Fruit fly (Drosophila melanogaster): ENCODE measurements around the gene CG31407.
A peak's percentile ranks its signal among the peaks of the same experiment; 100 is the strongest.

CG31407 gene

DNA sequence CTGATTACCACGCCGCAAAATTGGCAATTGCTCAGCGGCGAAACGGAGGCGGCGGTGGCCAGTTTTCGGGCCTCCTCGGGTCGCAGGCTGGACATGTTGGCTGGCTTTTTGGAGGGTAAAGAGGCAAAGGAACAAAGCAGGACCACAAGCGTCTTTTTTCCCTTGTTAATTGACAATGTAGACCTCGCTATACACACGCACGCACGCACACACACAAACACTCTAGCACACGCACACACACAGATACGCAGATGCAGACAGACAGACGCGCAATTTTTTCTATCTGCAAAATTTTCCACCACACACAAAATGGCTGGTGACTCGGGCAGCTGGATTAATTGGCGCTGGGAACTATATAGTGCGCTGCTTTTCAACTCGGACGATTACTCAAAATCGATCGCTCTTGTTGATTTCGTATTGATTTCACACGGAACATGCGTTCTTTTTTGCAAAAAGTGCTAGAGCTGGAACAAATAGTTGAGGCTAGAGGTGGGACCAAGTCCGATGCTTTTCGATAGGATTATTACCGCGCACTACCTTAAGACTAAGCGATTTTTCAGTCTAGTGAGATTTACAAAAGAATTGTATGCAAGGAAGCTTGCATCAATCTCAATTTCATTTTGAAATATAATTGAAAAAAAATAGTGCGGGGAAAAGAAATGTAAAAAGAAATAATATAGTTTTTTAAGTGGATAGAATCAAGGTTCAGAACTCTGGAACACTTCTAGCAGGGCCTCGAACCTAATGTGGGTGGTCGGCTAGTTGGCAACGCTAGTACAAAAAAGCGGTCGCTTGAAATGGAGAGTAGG lies 39.2 kb downstream of the CG31407 start, which contains the start of gene Art4 (continued):
- TF ChIP-seq Hr38 (GFP tag; optimal IDR thresholded peaks at IDR 0.05) (no peak), salr (GFP tag; optimal IDR thresholded peaks at IDR 0.05) (no peak), Ets96B (tag; optimal IDR thresholded peaks at IDR 0.05) (peak; percentile 7), fkh (GFP tag; optimal IDR thresholded peaks at IDR 0.05) (peak; percentile 46), OdsH (GFP tag; optimal IDR thresholded peaks at IDR 0.05) (no peak), CG4318 (GFP tag; optimal IDR thresholded peaks at IDR 0.05) (no peak), CG6808 (GFP tag; optimal IDR thresholded peaks at IDR 0.05) (peak; percentile 24), CG9139 (GFP tag; optimal IDR thresholded peaks at IDR 0.05) (no peak), CG7368 (GFP tag; optimal IDR thresholded peaks at IDR 0.05) (no peak), Sox14 (GFP tag; optimal IDR thresholded peaks at IDR 0.05) (peak; percentile 26), svp (GFP tag) (no peak), Eip78C (GFP tag) (no peak), CG11762 (GFP tag; optimal IDR thresholded peaks at IDR 0.05; ENCODE audit: insufficient read depth) (no peak), vri (GFP tag; optimal IDR thresholded peaks at IDR 0.05) (peak; percentile 18), ss (GFP tag; optimal IDR thresholded peaks at IDR 0.05) (peak in 1 of 2 experiments; percentile 41), CG10631 (GFP tag; optimal IDR thresholded peaks at IDR 0.05) (peak; percentile 49), Lpt (GFP tag; optimal IDR thresholded peaks at IDR 0.05) (no peak), Hr4 (GFP tag; optimal IDR thresholded peaks at IDR 0.05) (no peak), CG8319 (GFP tag; optimal IDR thresholded peaks at IDR 0.05) (no peak), fd85E (GFP tag; optimal IDR thresholded peaks at IDR 0.05) (no peak), CG6163 (GFP tag; IDR thresholded peaks at IDR 0.05) (0 out of 3 replicates have a peak, but pooled peaks have one; percentile 21), Eip75B (GFP tag; optimal IDR thresholded peaks at IDR 0.05) (no peak), CG6792 (GFP tag; optimal IDR thresholded peaks at IDR 0.05) (no peak), acj6 (GFP tag; optimal IDR thresholded peaks at IDR 0.05) (peak; percentile 20), lz (GFP tag; optimal IDR thresholded peaks at IDR 0.05) (peak; percentile 14), Sox102F (GFP tag; optimal IDR thresholded peaks at IDR 0.05) (no peak), Met (GFP tag; optimal IDR thresholded peaks at IDR 0.05) (peak; percentile 12), topi (GFP tag; optimal IDR thresholded peaks at IDR 0.05) (no peak), Blimp-1 (GFP tag; optimal IDR thresholded peaks at IDR 0.05) (peak; percentile 72), fd59A (GFP tag; optimal IDR thresholded peaks at IDR 0.05) (no peak), CG6276 (GFP tag; optimal IDR thresholded peaks at IDR 0.05) (no peak), achi (GFP tag; optimal IDR thresholded peaks at IDR 0.05) (no peak), CG11294 (GFP tag; IDR thresholded peaks at IDR 0.05) (no peak), CG6854 (GFP tag; optimal IDR thresholded peaks at IDR 0.05) (no peak), eg (GFP tag; IDR thresholded peaks at IDR 0.05) (0 out of 3 replicates have a peak, but pooled peaks have one; percentile 10), esn (GFP tag; optimal IDR thresholded peaks at IDR 0.05) (peak; percentile 53), dac (GFP tag; optimal IDR thresholded peaks at IDR 0.05) (no peak), CG11902 (GFP tag; optimal IDR thresholded peaks at IDR 0.05) (no peak), Ets21C (GFP tag; optimal IDR thresholded peaks at IDR 0.05) (peak; percentile 13)

DNA sequence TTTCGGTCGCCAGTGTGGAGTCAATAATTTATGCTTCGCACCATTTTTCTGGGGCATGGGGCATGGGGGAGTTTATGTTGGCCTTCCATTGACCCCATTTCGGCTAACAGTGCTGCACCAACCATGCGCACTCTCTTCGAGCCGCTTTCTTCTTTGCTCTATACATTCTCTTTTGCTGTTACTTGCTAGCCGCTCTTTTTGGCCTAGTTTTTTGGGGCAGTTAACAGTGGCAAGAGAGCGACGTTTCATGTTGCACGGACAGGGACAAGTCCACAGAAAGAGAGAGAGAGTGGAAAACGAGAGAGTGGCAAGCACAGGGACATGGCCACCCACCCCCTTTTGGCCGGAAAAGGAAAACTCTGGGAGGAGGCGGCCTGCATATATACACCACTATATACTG lies 46.0 kb downstream of the CG31407 start:
- TF ChIP-seq ss (GFP tag; optimal IDR thresholded peaks at IDR 0.05): no peak
- no peak for TF ChIP-seq CG11762 (GFP tag; optimal IDR thresholded peaks at IDR 0.05; ENCODE audit: insufficient read depth)
- no peak for TF ChIP-seq CG31627 (GFP tag; optimal IDR thresholded peaks at IDR 0.05)
- TF ChIP-seq CG16779 (tag; optimal IDR thresholded peaks at IDR 0.05): no peak
- no peak for TF ChIP-seq Sox15 (GFP tag; optimal IDR thresholded peaks at IDR 0.05)
- no peak for TF ChIP-seq fkh (GFP tag; optimal IDR thresholded peaks at IDR 0.05)
- TF ChIP-seq Met (GFP tag; optimal IDR thresholded peaks at IDR 0.05): no peak
- no peak for TF ChIP-seq CG6163 (GFP tag; IDR thresholded peaks at IDR 0.05)
- TF ChIP-seq CG3032 (tag; optimal IDR thresholded peaks at IDR 0.05): no peak
- TF ChIP-seq salr (GFP tag; optimal IDR thresholded peaks at IDR 0.05): no peak
- no peak for TF ChIP-seq vri (GFP tag; optimal IDR thresholded peaks at IDR 0.05)
- no peak for TF ChIP-seq CG4318 (GFP tag; optimal IDR thresholded peaks at IDR 0.05)

Measured in whole organism, prepupa.